Fruit fly (Drosophila melanogaster) whole organism, embryonic: ENCODE data around the gene CG46313.
A peak's percentile ranks its signal among the peaks of the same experiment; 100 is the strongest.

ENCODE experiments used
- CG10543 ChIP-seq: fragments of 200-800 bp; sonication (Bioruptor generic); optimal IDR thresholded peaks from 3 replicates; lab custom pipeline; 2017; ENCODE audit warnings: missing biosample characterization, mild to moderate bottlenecking, missing genetic modification characterization, moderate library complexity
- CG14860 ChIP-seq: fragments of 200-800 bp; sonication (Bioruptor generic); IDR thresholded peaks from 3 replicates; pipeline ENCODE4 v1.3.6; 2022; ENCODE audit warnings: missing biosample characterization, missing genetic modification characterization; ENCODE audit not compliant: partially characterized antibody
- CG1647 ChIP-seq: fragments of 200-800 bp; sonication (Bioruptor generic); optimal IDR thresholded peaks from 3 replicates; lab custom pipeline; 2016; ENCODE audit warnings: missing biosample characterization, missing genetic modification characterization
- CG17802 ChIP-seq: fragments of 200-800 bp; sonication (Bioruptor generic); optimal IDR thresholded peaks from 2 replicates; lab custom pipeline; 2018; ENCODE audit warnings: missing biosample characterization, mild to moderate bottlenecking, missing genetic modification characterization, moderate library complexity
- CG30431 ChIP-seq: fragments of 200-800 bp; sonication (Bioruptor generic); optimal IDR thresholded peaks from 2 replicates; lab custom pipeline; 2017; ENCODE audit warnings: missing biosample characterization, missing genetic modification characterization
- CG31224 ChIP-seq: fragments of 200-800 bp; sonication (Bioruptor generic); IDR thresholded peaks from 2 replicates; pipeline ENCODE4 v1.3.6; 2022; ENCODE audit warnings: missing biosample characterization, missing genetic modification characterization
- CG32772 ChIP-seq: fragments of 200-800 bp; sonication (Bioruptor generic); IDR thresholded peaks from 2 replicates; pipeline ENCODE4 v1.3.6; 2022; ENCODE audit warnings: missing biosample characterization, missing genetic modification characterization
- CG4730 ChIP-seq: fragments of 200-800 bp; sonication (Bioruptor generic); IDR thresholded peaks from 2 replicates; pipeline ENCODE4 v1.3.6; 2022; ENCODE audit warnings: missing biosample characterization, missing genetic modification characterization
- CG6175 ChIP-seq: fragments of 200-800 bp; sonication (Bioruptor generic); IDR thresholded peaks from 3 replicates; pipeline ENCODE4 v1.3.6; 2022; ENCODE audit warnings: missing biosample characterization, missing genetic modification characterization
- CG6272 ChIP-seq: fragments of 200-800 bp; sonication (Bioruptor generic); IDR thresholded peaks from 2 replicates; pipeline ENCODE4 v1.3.6; 2022; ENCODE audit warnings: missing biosample characterization, missing genetic modification characterization
- CG6854 ChIP-seq: fragments of 200-800 bp; sonication (Bioruptor generic); optimal IDR thresholded peaks from 3 replicates; lab custom pipeline; 2017; ENCODE audit warnings: missing biosample characterization, mild to moderate bottlenecking, missing genetic modification characterization
- CG7987 ChIP-seq: fragments of 200-800 bp; sonication (Bioruptor generic); optimal IDR thresholded peaks from 2 replicates; lab custom pipeline; 2018; ENCODE audit warnings: missing biosample characterization, mild to moderate bottlenecking, missing genetic modification characterization, moderate library complexity
- CG8924 ChIP-seq: fragments of 200-800 bp; optimal IDR thresholded peaks from 3 replicates; lab custom pipeline; 2019; ENCODE audit warnings: missing biosample characterization, mild to moderate bottlenecking, missing genetic modification characterization, moderate library complexity
- CG9727 ChIP-seq: fragments of 200-800 bp; sonication (Bioruptor generic); optimal IDR thresholded peaks from 3 replicates; lab custom pipeline; 2017; ENCODE audit warnings: missing biosample characterization, mild to moderate bottlenecking, missing genetic modification characterization
- D19B ChIP-seq: fragments of 200-800 bp; sonication (Bioruptor generic); optimal IDR thresholded peaks from 2 replicates; lab custom pipeline; 2017; ENCODE audit warnings: missing biosample characterization, mild to moderate bottlenecking, missing genetic modification characterization
- Deaf1 ChIP-seq: fragments of 200-800 bp; optimal IDR thresholded peaks from 3 replicates; lab custom pipeline; 2019; ENCODE audit warnings: missing biosample characterization, mild to moderate bottlenecking, missing genetic modification characterization, moderate library complexity
- Dek ChIP-seq: fragments of 200-800 bp; sonication (Bioruptor generic); optimal IDR thresholded peaks from 3 replicates; lab custom pipeline; 2019; ENCODE audit warnings: missing biosample characterization, mild to moderate bottlenecking, missing genetic modification characterization, moderate library complexity
- Dip3 ChIP-seq: fragments of 200-800 bp; sonication (Bioruptor generic); optimal IDR thresholded peaks from 3 replicates; lab custom pipeline; 2016; ENCODE audit warnings: missing biosample characterization, missing genetic modification characterization
- E2f1 ChIP-seq: fragments of 200-800 bp; sonication (Bioruptor generic); IDR thresholded peaks from 2 replicates; pipeline ENCODE4 v1.3.6; 2022; ENCODE audit warnings: missing biosample characterization, missing genetic modification characterization
- Eip74EF ChIP-seq, 2 experiments: fragments of 200-800 bp in 1 of 2; fragments of >200 bp in 1 of 2; sonication (Bioruptor generic) in 1 of 2; optimal IDR thresholded peaks; 2 replicates each; lab custom pipeline; 2017 to 2019; ENCODE audit warnings: missing biosample characterization in 2 of 2, missing genetic modification characterization in 2 of 2, mild to moderate bottlenecking in 1 of 2, moderate library complexity in 1 of 2
- MBD-R2 ChIP-seq: fragments of 200-800 bp; sonication (Bioruptor generic); IDR thresholded peaks from 2 replicates; pipeline ENCODE4 v1.3.6; 2022; ENCODE audit warnings: missing biosample characterization, missing genetic modification characterization
- Oli ChIP-seq: fragments of 200-800 bp; sonication (Bioruptor generic); optimal IDR thresholded peaks from 2 replicates; lab custom pipeline; 2018; ENCODE audit warnings: missing biosample characterization, mild to moderate bottlenecking, missing genetic modification characterization, moderate library complexity
- Six4 ChIP-seq: fragments of 200-800 bp; sonication (Bioruptor generic); optimal IDR thresholded peaks from 2 replicates; lab custom pipeline; 2016; ENCODE audit warnings: missing biosample characterization, missing genetic modification characterization
- Sox102F ChIP-seq: fragments of 200-800 bp; sonication (Bioruptor generic); optimal IDR thresholded peaks from 2 replicates; lab custom pipeline; 2018; ENCODE audit warnings: missing biosample characterization, mild to moderate bottlenecking, missing genetic modification characterization, moderate library complexity
- TFAM ChIP-seq: fragments of 200-800 bp; sonication (Bioruptor generic); optimal IDR thresholded peaks from 2 replicates; lab custom pipeline; 2017; ENCODE audit warnings: missing biosample characterization, missing genetic modification characterization, inconsistent platforms
- Usf ChIP-seq: fragments of 200-800 bp; sonication (Bioruptor generic); optimal IDR thresholded peaks from 2 replicates; lab custom pipeline; 2017; ENCODE audit warnings: missing genotype, missing biosample characterization, missing genetic modification characterization
- ac ChIP-seq: fragments of 200-800 bp; sonication (Bioruptor generic); optimal IDR thresholded peaks from 3 replicates; lab custom pipeline; 2017; ENCODE audit warnings: missing biosample characterization, mild to moderate bottlenecking, missing genetic modification characterization
- ase ChIP-seq: fragments of 200-800 bp; sonication (Bioruptor generic); IDR thresholded peaks from 3 replicates; pipeline ENCODE4 v1.3.6; 2022; ENCODE audit warnings: missing biosample characterization, missing genetic modification characterization
- ash1 ChIP-seq: fragments of 200-800 bp; sonication (Bioruptor generic); optimal IDR thresholded peaks from 2 replicates; lab custom pipeline; 2018; ENCODE audit warnings: missing biosample characterization, mild to moderate bottlenecking, missing genetic modification characterization
- az2 ChIP-seq: fragments of 200-800 bp; sonication (Bioruptor generic); optimal IDR thresholded peaks from 3 replicates; lab custom pipeline; 2016; ENCODE audit warnings: missing biosample characterization, missing genetic modification characterization
- br ChIP-seq: fragments of >200 bp; optimal IDR thresholded peaks from 2 replicates; lab custom pipeline; 2017
- chinmo ChIP-seq: fragments of 200-800 bp; sonication (Bioruptor generic); IDR thresholded peaks from 4 replicates; pipeline ENCODE4 v1.3.6; 2022; ENCODE audit warnings: missing biosample characterization, missing genetic modification characterization; ENCODE audit not compliant: partially characterized antibody
- grn ChIP-seq: fragments of 200-800 bp; sonication (Bioruptor generic); optimal IDR thresholded peaks from 3 replicates; lab custom pipeline; 2017; ENCODE audit warnings: missing biosample characterization, missing genetic modification characterization
- her ChIP-seq: fragments of 200-800 bp; sonication (Bioruptor generic); optimal IDR thresholded peaks from 2 replicates; lab custom pipeline; 2016; ENCODE audit warnings: missing biosample characterization, missing genetic modification characterization
- jumu ChIP-seq: fragments of 200-800 bp; sonication (Bioruptor generic); optimal IDR thresholded peaks from 3 replicates; lab custom pipeline; 2016; ENCODE audit warnings: missing biosample characterization, missing genetic modification characterization
- ken ChIP-seq: fragments of 200-800 bp; sonication (Bioruptor generic); IDR thresholded peaks from 3 replicates; pipeline ENCODE4 v1.3.6; 2022; ENCODE audit warnings: missing biosample characterization, missing genetic modification characterization
- klu ChIP-seq: fragments of 200-800 bp; sonication (Bioruptor generic); IDR thresholded peaks from 2 replicates; pipeline ENCODE4 v1.3.6; 2022; ENCODE audit warnings: missing biosample characterization, missing genetic modification characterization
- nerfin-1 ChIP-seq: fragments of 200-800 bp; sonication (Bioruptor generic); optimal IDR thresholded peaks from 3 replicates; lab custom pipeline; 2019; ENCODE audit warnings: missing biosample characterization, mild to moderate bottlenecking, missing genetic modification characterization, moderate library complexity
- pan ChIP-seq, 4 experiments: fragments of >200 bp in 3 of 4; fragments of 200-800 bp in 1 of 4; sonication (Bioruptor generic) in 1 of 4; optimal IDR thresholded peaks in 3 of 4; IDR thresholded peaks in 1 of 4; 2 replicates each; pipeline versions ENCODE4 v1.3.6 to Lab custom; 2017 to 2022; ENCODE audit warnings: missing biosample characterization in 2 of 4, missing genetic modification characterization in 2 of 4, mixed read lengths in 1 of 4
- pfk ChIP-seq: fragments of 200-800 bp; sonication (Bioruptor generic); optimal IDR thresholded peaks from 2 replicates; lab custom pipeline; 2018; ENCODE audit warnings: missing biosample characterization, mild to moderate bottlenecking, missing genetic modification characterization, moderate library complexity
- pros ChIP-seq: fragments of 200-800 bp; sonication (Bioruptor generic); optimal IDR thresholded peaks from 3 replicates; lab custom pipeline; 2019; ENCODE audit warnings: missing biosample characterization, mild to moderate bottlenecking, missing genetic modification characterization, moderate library complexity
- ro ChIP-seq: fragments of 200-800 bp; sonication (Bioruptor generic); IDR thresholded peaks from 2 replicates; pipeline ENCODE4 v1.3.6; 2022; ENCODE audit warnings: missing biosample characterization, missing genetic modification characterization
- sd ChIP-seq: fragments of 200-800 bp; sonication (Bioruptor generic); optimal IDR thresholded peaks from 3 replicates; lab custom pipeline; 2018; ENCODE audit warnings: missing biosample characterization, mild to moderate bottlenecking, missing genetic modification characterization, moderate library complexity
- sna ChIP-seq: fragments of 200-800 bp; sonication (Bioruptor generic); IDR thresholded peaks from 2 replicates; pipeline ENCODE4 v1.3.6; 2022; ENCODE audit warnings: missing biosample characterization, missing genetic modification characterization; ENCODE audit not compliant: partially characterized antibody
- tll ChIP-seq, 2 experiments: fragments of 200-800 bp in 1 of 2; fragments of >200 bp in 1 of 2; sonication (Bioruptor generic) in 1 of 2; optimal IDR thresholded peaks; 2 replicates each; lab custom pipeline; 2017 to 2019; ENCODE audit warnings: missing biosample characterization in 2 of 2, missing genetic modification characterization in 2 of 2, mild to moderate bottlenecking in 1 of 2, moderate library complexity in 1 of 2
- toy ChIP-seq: fragments of 200-800 bp; sonication (Bioruptor generic); IDR thresholded peaks from 2 replicates; pipeline ENCODE4 v1.3.6; 2022; ENCODE audit warnings: missing biosample characterization, missing genetic modification characterization
- twi ChIP-seq: fragments of 200-800 bp; optimal IDR thresholded peaks from 2 replicates; lab custom pipeline; 2019; ENCODE audit warnings: missing biosample characterization, mild to moderate bottlenecking, missing genetic modification characterization, moderate library complexity
- usp ChIP-seq: fragments of >200 bp; optimal IDR thresholded peaks from 2 replicates; lab custom pipeline; 2017; ENCODE audit warnings: missing biosample characterization, missing genetic modification characterization
- wek ChIP-seq: fragments of 200-800 bp; sonication (Bioruptor generic); optimal IDR thresholded peaks from 3 replicates; lab custom pipeline; 2018; ENCODE audit warnings: missing biosample characterization, mild to moderate bottlenecking, missing genetic modification characterization, moderate library complexity
- zen2 ChIP-seq: fragments of 200-800 bp; sonication (Bioruptor generic); IDR thresholded peaks from 3 replicates; pipeline ENCODE4 v1.3.6; 2022; ENCODE audit warnings: missing biosample characterization, missing genetic modification characterization; ENCODE audit not compliant: partially characterized antibody

The CG46313 gene

dm6 chr3R:26952200-26952856 is 26.0 kb upstream of the CG46313 start (continued):
- TF ChIP-seq pan (optimal IDR thresholded peaks at IDR 0.05; lab: Kevin White, UChicago), result no peak
- no peak for TF ChIP-seq pan (GFP tag; optimal IDR thresholded peaks at IDR 0.05 in 1 of 2, IDR thresholded peaks at IDR 0.05 in 1 of 2)
- no peak for TF ChIP-seq ac (GFP tag; lab: Kevin White, UChicago)
- peak; percentile 8 for TF ChIP-seq Dek
- no peak for TF ChIP-seq CG32772 (GFP tag; lab: Robert Waterston, UW)
- no peak for TF ChIP-seq CG14860 (GFP tag; lab: Robert Waterston, UW)
- TF ChIP-seq pfk (GFP tag; lab: Kevin White, UChicago), result no peak
- TF ChIP-seq Six4 (GFP tag; lab: Kevin White, UChicago), result no peak
- no peak for TF ChIP-seq Usf (GFP tag; lab: Kevin White, UChicago)
- TF ChIP-seq Deaf1 (tag; lab: Kevin White, UChicago), result no peak
- TF ChIP-seq CG8924 (tag; lab: Kevin White, UChicago), result no peak
- TF ChIP-seq br (lab: Kevin White, UChicago), result no peak
- TF ChIP-seq nerfin-1 (tag; lab: Kevin White, UChicago), result no peak
- no peak for TF ChIP-seq CG31224 (GFP tag; lab: Robert Waterston, UW)
- no peak for TF ChIP-seq sna (GFP tag; lab: Robert Waterston, UW)
- no peak for TF ChIP-seq CG4730
- TF ChIP-seq Oli (tag; lab: Kevin White, UChicago), result no peak
- TF ChIP-seq az2 (GFP tag; lab: Kevin White, UChicago), result no peak
- no peak for TF ChIP-seq jumu (GFP tag; lab: Kevin White, UChicago)
- TF ChIP-seq ash1 (GFP tag; lab: Kevin White, UChicago), result no peak
- TF ChIP-seq CG1647 (GFP tag; lab: Kevin White, UChicago), result peak; percentile 7
- TF ChIP-seq ken, result no peak
- no peak for TF ChIP-seq Eip74EF (GFP tag; optimal IDR thresholded peaks at IDR 0.05; lab: Kevin White, UChicago)
- no peak for TF ChIP-seq usp
- TF ChIP-seq grn (GFP tag; lab: Kevin White, UChicago), result peak; percentile 30
- TF ChIP-seq twi (tag; lab: Kevin White, UChicago), result no peak
- TF ChIP-seq wek, result no peak
- TF ChIP-seq TFAM, result no peak
- TF ChIP-seq her (GFP tag; lab: Kevin White, UChicago), result no peak
- TF ChIP-seq E2f1 (GFP tag; lab: Robert Waterston, UW), result no peak
- TF ChIP-seq tll (GFP tag; optimal IDR thresholded peaks at IDR 0.05; lab: Kevin White, UChicago), result no peak
- TF ChIP-seq ase (GFP tag; lab: Robert Waterston, UW), result no peak
- TF ChIP-seq CG7987 (GFP tag; lab: Kevin White, UChicago), result peak; percentile 20
- no peak for TF ChIP-seq toy (GFP tag; lab: Robert Waterston, UW)
- no peak for TF ChIP-seq zen2 (GFP tag; lab: Robert Waterston, UW)
- TF ChIP-seq pros (GFP tag; lab: Kevin White, UChicago), result no peak
- TF ChIP-seq sd, result no peak
- no peak for TF ChIP-seq CG9727 (GFP tag; lab: Kevin White, UChicago)
- TF ChIP-seq CG6175 (GFP tag; lab: Robert Waterston, UW), result no peak
- no peak for TF ChIP-seq CG10543
- no peak for TF ChIP-seq CG6272 (GFP tag; lab: Robert Waterston, UW)
- no peak for TF ChIP-seq Sox102F (GFP tag; lab: Kevin White, UChicago)
- no peak for TF ChIP-seq Dip3 (GFP tag; lab: Kevin White, UChicago)
- TF ChIP-seq chinmo (GFP tag; lab: Robert Waterston, UW), result peak; percentile 72; the same call in 2 of the 4 replicates
- TF ChIP-seq CG17802 (tag; lab: Kevin White, UChicago), result no peak
- TF ChIP-seq CG6854 (GFP tag; lab: Kevin White, UChicago), result no peak
- TF ChIP-seq ro, result no peak
- no peak for TF ChIP-seq CG30431
- no peak for TF ChIP-seq MBD-R2 (GFP tag; lab: Robert Waterston, UW)
- TF ChIP-seq D19B, result peak; percentile 92
- no peak for TF ChIP-seq klu
